Worm (Caenorhabditis elegans) whole organism, early embryonic: ENCODE data around the gene far-3.

ENCODE experiments used
- ama-1 ChIP-seq: fragments of 150-350 bp; optimal IDR thresholded peaks from 2 replicates; lab custom pipeline; 2014
- hmbx-1 ChIP-seq: sonication (generic microtip); optimal IDR thresholded peaks from 2 replicates; lab custom pipeline; 2016; ENCODE audit warnings: mild to moderate bottlenecking, missing genetic modification characterization, missing compliant biosample characterization
- hnd-1 ChIP-seq: sonication (generic microtip); optimal IDR thresholded peaks from 2 replicates; lab custom pipeline; 2016; ENCODE audit warnings: missing genetic modification characterization, missing compliant biosample characterization
- pes-1 ChIP-seq: fragments of 200-800 bp; sonication (Bioruptor generic); IDR thresholded peaks from 2 replicates; pipeline ENCODE4 v1.3.6; 2022; ENCODE audit warnings: missing genetic modification reagents, missing genetic modification characterization, missing compliant biosample characterization
- scrt-1 ChIP-seq: fragments of 200-800 bp; sonication (Bioruptor generic); IDR thresholded peaks from 2 replicates; pipeline ENCODE4 v1.3.6; 2022; ENCODE audit warnings: missing genetic modification characterization, missing compliant biosample characterization
- tbx-37 ChIP-seq: fragments of 200-800 bp; sonication (Bioruptor generic); conservative IDR thresholded peaks from 2 replicates; pipeline ENCODE4 v1.3.6; 2022; ENCODE audit warnings: missing genetic modification reagents, missing genetic modification characterization, missing compliant biosample characterization

DNA sequence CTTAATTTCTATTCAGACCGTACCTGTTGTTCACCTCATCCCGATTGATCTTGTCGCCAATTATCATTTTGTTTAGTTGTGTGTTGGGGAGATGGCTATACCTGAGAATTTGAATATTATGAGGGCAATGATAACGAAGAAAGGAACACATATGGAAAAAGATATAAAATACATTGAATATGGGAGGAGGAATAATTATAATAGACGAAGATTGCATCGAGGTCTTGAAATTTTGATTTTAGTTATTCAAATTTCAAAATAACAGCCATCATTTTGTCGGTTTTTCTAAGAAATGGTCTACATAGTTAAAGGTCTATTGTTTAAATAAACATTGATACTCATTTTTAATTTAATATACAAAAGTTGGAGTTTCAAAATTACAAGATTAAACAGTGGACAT, 10.3 kb downstream of the far-3 start, which contains the start of gene shw-3:
- TF ChIP-seq ama-1 (lab: Kevin White, UChicago): no peak
- TF ChIP-seq scrt-1 (GFP tag; lab: Robert Waterston, UW): no peak
- TF ChIP-seq pes-1 (GFP tag; lab: Robert Waterston, UW): no peak
- TF ChIP-seq hmbx-1 (tag; lab: Kevin White, UChicago): no peak
- no peak for TF ChIP-seq hnd-1 (tag; lab: Kevin White, UChicago)
- no peak for TF ChIP-seq tbx-37 (GFP tag; lab: Robert Waterston, UW)
